Worm (Caenorhabditis elegans): ENCODE measurements around the gene nduf-2.2.

DNA sequence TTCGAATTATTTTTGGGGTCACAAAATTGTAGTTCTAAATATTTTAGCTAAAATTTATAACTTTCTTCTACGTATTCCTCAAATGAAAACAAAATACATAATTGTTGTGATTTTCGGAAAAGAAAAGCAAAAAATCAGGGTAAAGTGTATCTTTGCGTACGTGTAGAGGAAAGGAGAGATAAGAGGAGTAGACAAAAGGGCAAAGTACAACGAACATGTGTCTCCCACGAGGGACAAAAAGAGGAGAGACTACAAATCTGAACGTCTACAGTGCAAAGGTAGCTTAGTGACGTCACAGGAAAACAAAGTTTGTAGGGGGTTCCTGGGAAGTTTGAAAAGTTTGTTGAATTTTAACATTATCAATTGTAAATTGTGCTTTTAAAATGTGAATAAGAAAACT lies 17.5 kb upstream of the nduf-2.2 start:
- TF ChIP-seq fkh-10 (GFP tag; optimal IDR thresholded peaks at IDR 0.05) (no peak), madf-2 (tag; optimal IDR thresholded peaks at IDR 0.05) (no peak), zip-5 (tag; optimal IDR thresholded peaks at IDR 0.05) (no peak), ceh-24 (tag; optimal IDR thresholded peaks at IDR 0.05) (no peak), ets-4 (tag; optimal IDR thresholded peaks at IDR 0.05) (no peak), elt-2 (tag; optimal IDR thresholded peaks at IDR 0.05) (peak; percentile 39)

All from whole organism, late embryonic.